Worm (Caenorhabditis elegans) whole organism, young adult: ENCODE measurements around the gene osta-2.

Experiments
- B0261.1 ChIP-seq: sonication (generic microtip); optimal IDR thresholded peaks from 2 replicates; lab custom pipeline; 2016; ENCODE audit warnings: mild to moderate bottlenecking, missing genetic modification characterization, moderate library complexity, missing compliant biosample characterization
- B0336.3 ChIP-seq: fragments of 200-800 bp; sonication (Bioruptor generic); IDR thresholded peaks from 2 replicates; pipeline ENCODE4 v1.3.6; 2022; ENCODE audit warnings: missing genetic modification characterization, missing compliant biosample characterization
- F22D6.2 ChIP-seq: sonication (generic microtip); optimal IDR thresholded peaks from 2 replicates; lab custom pipeline; 2016; ENCODE audit warnings: mild to moderate bottlenecking, missing genetic modification characterization, missing compliant biosample characterization
- F33H1.4 ChIP-seq: fragments of 200-800 bp; sonication (Bioruptor generic); IDR thresholded peaks from 2 replicates; pipeline ENCODE4 v1.3.6; 2022; ENCODE audit warnings: missing genetic modification reagents, missing genetic modification characterization, missing compliant biosample characterization
- Y53F4B.3 ChIP-seq: fragments of 200-800 bp; sonication (Bioruptor generic); IDR thresholded peaks from 2 replicates; pipeline ENCODE4 v1.3.6; 2022; ENCODE audit warnings: missing genetic modification reagents, missing genetic modification characterization, missing compliant biosample characterization
- ZK185.1 ChIP-seq: sonication (generic microtip); optimal IDR thresholded peaks from 2 replicates; lab custom pipeline; 2016; ENCODE audit warnings: mild to moderate bottlenecking, missing genetic modification characterization, missing compliant biosample characterization; ENCODE audit not compliant: poor library complexity, severe bottlenecking
- akir-1 ChIP-seq: fragments of 200-800 bp; sonication (Bioruptor generic); optimal IDR thresholded peaks from 2 replicates; lab custom pipeline; 2018; ENCODE audit warnings: mild to moderate bottlenecking, missing genetic modification characterization, moderate library complexity, missing compliant biosample characterization
- attf-3 ChIP-seq: fragments of 200-800 bp; sonication (Bioruptor generic); conservative IDR thresholded peaks from 2 replicates; pipeline ENCODE4 v1.3.6; 2022; ENCODE audit warnings: missing genetic modification reagents, missing genetic modification characterization, missing compliant biosample characterization
- attf-5 ChIP-seq: fragments of 200-800 bp; sonication (Bioruptor generic); optimal IDR thresholded peaks from 2 replicates; lab custom pipeline; 2018; ENCODE audit warnings: mild to moderate bottlenecking, missing genetic modification characterization, missing compliant biosample characterization
- bed-2 ChIP-seq: fragments of 200-800 bp; sonication (Bioruptor generic); IDR thresholded peaks from 2 replicates; pipeline ENCODE4 v1.3.6; 2022; ENCODE audit warnings: missing genetic modification reagents, missing genetic modification characterization, missing compliant biosample characterization
- cebp-2 ChIP-seq: fragments of 200-800 bp; sonication (Bioruptor generic); IDR thresholded peaks from 2 replicates; pipeline ENCODE4 v1.3.6; 2022; ENCODE audit warnings: missing genetic modification characterization, missing compliant biosample characterization
- ceh-79 ChIP-seq: sonication (generic microtip); optimal IDR thresholded peaks from 2 replicates; lab custom pipeline; 2017; ENCODE audit warnings: mild to moderate bottlenecking, missing genetic modification characterization, missing compliant biosample characterization
- dpl-1 ChIP-seq: fragments of 150-350 bp; optimal IDR thresholded peaks from 2 replicates; lab custom pipeline; 2014; ENCODE audit warnings: missing biosample characterization, missing genetic modification reagents, missing genetic modification characterization
- efl-1 ChIP-seq: fragments of 150-350 bp; optimal IDR thresholded peaks from 2 replicates; lab custom pipeline; 2014; ENCODE audit warnings: missing biosample characterization, missing genetic modification reagents, missing genetic modification characterization
- ekl-4 ChIP-seq: fragments of 200-800 bp; sonication (Bioruptor generic); IDR thresholded peaks from 2 replicates; pipeline ENCODE4 v1.3.6; 2022; ENCODE audit warnings: missing genetic modification reagents, missing genetic modification characterization, missing compliant biosample characterization
- fkh-3 ChIP-seq: sonication (generic microtip); optimal IDR thresholded peaks from 2 replicates; lab custom pipeline; 2016; ENCODE audit warnings: mild to moderate bottlenecking, missing genetic modification characterization, missing compliant biosample characterization
- him-1 ChIP-seq: sonication (generic microtip); optimal IDR thresholded peaks from 2 replicates; lab custom pipeline; 2016; ENCODE audit warnings: missing genotype, missing genetic modification reagents, missing genetic modification characterization, missing compliant biosample characterization
- hlh-26 ChIP-seq: fragments of 200-800 bp; sonication (Bioruptor generic); conservative IDR thresholded peaks from 2 replicates; pipeline ENCODE4 v1.3.6; 2022; ENCODE audit warnings: missing genetic modification reagents, missing genetic modification characterization, missing compliant biosample characterization
- hmg-1.2 ChIP-seq: fragments of 200-800 bp; sonication (Bioruptor generic); IDR thresholded peaks from 2 replicates; pipeline ENCODE4 v1.3.6; 2022; ENCODE audit warnings: missing genetic modification reagents, missing genetic modification characterization, missing compliant biosample characterization
- lin-40 ChIP-seq: sonication (generic microtip); optimal IDR thresholded peaks from 2 replicates; lab custom pipeline; 2016; ENCODE audit warnings: missing genetic modification characterization, mild to moderate bottlenecking, missing compliant biosample characterization, missing genotype, missing genetic modification reagents
- madf-10 ChIP-seq: sonication (generic microtip); optimal IDR thresholded peaks from 2 replicates; lab custom pipeline; 2016; ENCODE audit warnings: mild to moderate bottlenecking, missing genetic modification characterization, missing compliant biosample characterization
- madf-3 ChIP-seq: fragments of 200-800 bp; sonication (Bioruptor generic); IDR thresholded peaks from 2 replicates; pipeline ENCODE4 v1.3.6; 2022; ENCODE audit warnings: missing genetic modification reagents, missing genetic modification characterization, missing compliant biosample characterization
- mel-28 ChIP-seq: sonication (generic microtip); optimal IDR thresholded peaks from 2 replicates; lab custom pipeline; 2016; ENCODE audit warnings: borderline replicate concordance, mild to moderate bottlenecking, missing genetic modification characterization, missing compliant biosample characterization
- nfya-1 ChIP-seq: sonication (generic microtip); optimal IDR thresholded peaks from 2 replicates; lab custom pipeline; 2017; ENCODE audit warnings: antibody characterized with exemption, missing compliant biosample characterization, missing genetic modification characterization, borderline replicate concordance; ENCODE audit not compliant: insufficient read depth
- nfyb-1 ChIP-seq: fragments of 200-800 bp; sonication (Bioruptor generic); IDR thresholded peaks from 2 replicates; pipeline ENCODE4 v1.3.6; 2022; ENCODE audit warnings: missing genetic modification reagents, missing genetic modification characterization, missing compliant biosample characterization
- rec-8 ChIP-seq, 2 experiments: sonication (generic microtip); optimal IDR thresholded peaks; 2 replicates each; lab custom pipeline; 2016; ENCODE audit warnings: mild to moderate bottlenecking in 2 of 2, missing genetic modification characterization in 2 of 2, missing genetic modification reagents in 2 of 2, missing genotype in 2 of 2, missing biosample characterization in 1 of 2, missing compliant biosample characterization in 1 of 2, moderate library complexity in 1 of 2
- rpc-1 ChIP-seq, 2 experiments: fragments of 150-350 bp in 1 of 2; sonication (generic microtip) in 1 of 2; optimal IDR thresholded peaks; 2 replicates each; lab custom pipeline; 2014 to 2018; ENCODE audit warnings: missing biosample characterization in 1 of 2, missing genetic modification characterization in 1 of 2, missing genetic modification reagents in 1 of 2, missing genotype in 1 of 2
- snpc-1.3 ChIP-seq: sonication (generic microtip); optimal IDR thresholded peaks from 2 replicates; lab custom pipeline; 2017; ENCODE audit warnings: missing genetic modification characterization, mild to moderate bottlenecking, missing compliant biosample characterization, antibody characterized with exemption, moderate library complexity, missing genotype, missing genetic modification reagents; ENCODE audit not compliant: insufficient read depth
- snpc-3.4 ChIP-seq: sonication (generic microtip); optimal IDR thresholded peaks from 2 replicates; lab custom pipeline; 2017; ENCODE audit warnings: missing genetic modification characterization, mild to moderate bottlenecking, missing compliant biosample characterization, antibody characterized with exemption, moderate library complexity, missing genotype, missing genetic modification reagents
- sptf-2 ChIP-seq: fragments of 200-800 bp; sonication (Bioruptor generic); optimal IDR thresholded peaks from 2 replicates; lab custom pipeline; 2018; ENCODE audit warnings: mild to moderate bottlenecking, missing genetic modification characterization, missing compliant biosample characterization
- tbp1 ChIP-seq: fragments of 200-800 bp; sonication (Bioruptor generic); optimal IDR thresholded peaks from 2 replicates; lab custom pipeline; 2018; ENCODE audit warnings: mild to moderate bottlenecking, missing genetic modification characterization, missing compliant biosample characterization
- unc-130 ChIP-seq: sonication (generic microtip); optimal IDR thresholded peaks from 2 replicates; lab custom pipeline; 2016; ENCODE audit warnings: missing genetic modification reagents, missing genetic modification characterization, missing compliant biosample characterization
- zim-3 ChIP-seq: sonication (generic microtip); optimal IDR thresholded peaks from 2 replicates; lab custom pipeline; 2017; ENCODE audit warnings: mild to moderate bottlenecking, missing genetic modification characterization, moderate library complexity, missing compliant biosample characterization

Gene osta-2

ce11 chrII:5661735-5662177 is 45.7 kb upstream of the osta-2 start (continued):
- TF ChIP-seq madf-10 (tag; lab: Kevin White, UChicago): peak; percentile 85

- TF ChIP-seq hlh-26 (GFP tag; lab: Robert Waterston, UW): no peak
Measured at ce11 chrII:5663180-5663791, 44.2 kb upstream of the osta-2 start.

- TF ChIP-seq tbp1 (GFP tag; lab: Kevin White, UChicago) (no peak), Y53F4B.3 (no peak), F33H1.4 (GFP tag; lab: Robert Waterston, UW) (no peak), zim-3 (tag; lab: Kevin White, UChicago) (no peak), unc-130 (GFP tag; lab: Kevin White, UChicago) (no peak), efl-1 (GFP tag; lab: Kevin White, UChicago) (no peak), nfyb-1 (GFP tag; lab: Robert Waterston, UW) (no peak), dpl-1 (GFP tag; lab: Kevin White, UChicago) (no peak), ZK185.1 (tag; lab: Kevin White, UChicago) (no peak), fkh-3 (tag; lab: Kevin White, UChicago) (no peak), sptf-2 (GFP tag; lab: Kevin White, UChicago) (no peak)
Measured at ce11 chrII:5665029-5665428, 42.5 kb upstream of the osta-2 start, which contains the start of gene C25H3.15. C25H3.15 (plus strand) TSS chrII:5665329.

ce11 chrII:5665991-5666390 is 41.5 kb upstream of the osta-2 start, which contains the start of gene C25H3.16:
C25H3.16 (plus strand) TSS chrII:5666291.
- no peak for TF ChIP-seq B0336.3 (GFP tag; lab: Robert Waterston, UW)
- TF ChIP-seq attf-3 (GFP tag; lab: Robert Waterston, UW): no peak
- peak; percentile 74 for TF ChIP-seq him-1

- TF ChIP-seq B0261.1 (tag; lab: Kevin White, UChicago) (peak; percentile 7), bed-2 (GFP tag; lab: Robert Waterston, UW) (no peak), rpc-1 (optimal IDR thresholded peaks at IDR 0.05; lab: Kevin White, UChicago) (peak; percentile 20), rpc-1 (tag; optimal IDR thresholded peaks at IDR 0.05; lab: Kevin White, UChicago) (peak; percentile 62), tbp1 (GFP tag; lab: Kevin White, UChicago) (peak; percentile 69)
Measured at ce11 chrII:5667540-5667939, 40.0 kb upstream of the osta-2 start.

- no peak for TF ChIP-seq efl-1 (GFP tag; lab: Kevin White, UChicago)
- TF ChIP-seq him-1: no peak
- no peak for TF ChIP-seq attf-5 (GFP tag; lab: Kevin White, UChicago)
- no peak for TF ChIP-seq F22D6.2 (tag; lab: Kevin White, UChicago)
- TF ChIP-seq akir-1: no peak
- no peak for TF ChIP-seq lin-40
- TF ChIP-seq cebp-2 (GFP tag; lab: Robert Waterston, UW): no peak
- no peak for TF ChIP-seq ceh-79 (tag; lab: Kevin White, UChicago)
- no peak for TF ChIP-seq ekl-4
- no peak for TF ChIP-seq mel-28 (tag; lab: Kevin White, UChicago)
- TF ChIP-seq madf-3 (GFP tag; lab: Robert Waterston, UW): no peak
- no peak for TF ChIP-seq snpc-3.4 (tag; lab: Kevin White, UChicago)
- TF ChIP-seq snpc-1.3 (tag; lab: Kevin White, UChicago): no peak
- no peak for TF ChIP-seq nfya-1 (tag; lab: Kevin White, UChicago)
- TF ChIP-seq hmg-1.2 (GFP tag; lab: Robert Waterston, UW): no peak
- no peak for TF ChIP-seq rec-8 (tag; optimal IDR thresholded peaks at IDR 0.05; lab: Kevin White, UChicago)
- no peak for TF ChIP-seq rpc-1 (optimal IDR thresholded peaks at IDR 0.05; lab: Kevin White, UChicago)
- no peak for TF ChIP-seq rpc-1 (tag; optimal IDR thresholded peaks at IDR 0.05; lab: Kevin White, UChicago)
Measured at ce11 chrII:5668830-5669229, 38.7 kb upstream of the osta-2 start, which contains the start of gene C25H3.7. C25H3.7 (minus strand) TSS chrII:5668930.
